Worm (Caenorhabditis elegans): Measurements from ENCODE around the gene cyp-33C3.

DNA sequence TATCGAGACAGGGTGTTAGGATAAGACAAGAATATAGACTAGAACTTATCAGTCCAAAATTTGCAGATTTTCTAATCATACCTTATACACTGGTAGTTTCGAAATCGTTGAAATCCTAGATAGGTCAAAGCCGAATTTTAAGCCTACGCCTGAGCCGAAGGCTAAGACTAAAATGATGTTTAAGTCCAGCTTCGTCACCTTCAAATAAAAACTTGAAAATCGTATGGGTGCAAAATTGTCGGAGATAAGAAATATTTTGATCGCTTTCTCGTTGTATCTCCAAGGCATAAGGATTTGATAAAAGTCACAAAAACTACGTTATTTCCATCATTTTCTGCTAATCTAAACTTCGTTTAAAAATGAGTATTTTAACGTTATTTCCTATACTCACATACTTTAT, 18.1 kb downstream of the cyp-33C3 start, which contains the start of gene F41B5.12:
- no peak for TF ChIP-seq cnd-1 (tag; optimal IDR thresholded peaks at IDR 0.05)
- TF ChIP-seq mab-5 (tag; optimal IDR thresholded peaks at IDR 0.05): no peak
- TF ChIP-seq unc-62 (GFP tag; optimal IDR thresholded peaks at IDR 0.05): no peak
- no peak for TF ChIP-seq lsy-2 (tag; optimal IDR thresholded peaks at IDR 0.05)
- no peak for TF ChIP-seq zip-8 (tag; optimal IDR thresholded peaks at IDR 0.05)

Measured in whole organism, mixed stage, embryonic.